Worm (Caenorhabditis elegans) whole organism, L2 larva: ENCODE data around the gene str-7.
A peak's percentile ranks its signal among the peaks of the same experiment; 100 is the strongest.

Source experiments
- R02D3.7 ChIP-seq: fragments of 150-350 bp; optimal IDR thresholded peaks from 2 replicates; lab custom pipeline; 2014; ENCODE audit warnings: missing biosample characterization, missing genetic modification characterization
- alr-1 ChIP-seq: fragments of 150-350 bp; optimal IDR thresholded peaks from 2 replicates; lab custom pipeline; 2014; ENCODE audit warnings: missing biosample characterization, missing genetic modification characterization
- aly-2 ChIP-seq: fragments of 150-350 bp; optimal IDR thresholded peaks from 2 replicates; lab custom pipeline; 2014; ENCODE audit warnings: missing biosample characterization, missing genetic modification characterization
- ama-1 ChIP-seq: fragments of 150-350 bp; optimal IDR thresholded peaks from 2 replicates; lab custom pipeline; 2018; ENCODE audit warnings: inconsistent platforms
- ceh-16 ChIP-seq: fragments of 150-350 bp; optimal IDR thresholded peaks from 2 replicates; lab custom pipeline; 2014; ENCODE audit warnings: missing biosample characterization, missing genetic modification characterization
- crh-2 ChIP-seq: sonication (generic microtip); optimal IDR thresholded peaks from 2 replicates; lab custom pipeline; 2017; ENCODE audit warnings: missing biosample characterization, missing genetic modification characterization
- dmd-4 ChIP-seq: sonication (generic microtip); optimal IDR thresholded peaks from 2 replicates; lab custom pipeline; 2017; ENCODE audit warnings: missing biosample characterization, missing genetic modification characterization
- elt-1 ChIP-seq: fragments of 150-350 bp; optimal IDR thresholded peaks from 2 replicates; lab custom pipeline; 2014; ENCODE audit warnings: missing biosample characterization, missing genetic modification characterization
- fos-1 ChIP-seq: fragments of 150-350 bp; optimal IDR thresholded peaks from 2 replicates; lab custom pipeline; 2014; ENCODE audit warnings: missing biosample characterization, missing genetic modification characterization
- gmeb-1 ChIP-seq: fragments of 150-350 bp; optimal IDR thresholded peaks from 2 replicates; lab custom pipeline; 2014; ENCODE audit warnings: missing biosample characterization, missing genetic modification characterization
- lin-11 ChIP-seq: fragments of 150-350 bp; sonication (generic microtip); optimal IDR thresholded peaks from 2 replicates; lab custom pipeline; 2014; ENCODE audit warnings: missing biosample characterization, missing genetic modification characterization, inconsistent platforms, mixed read lengths
- lsy-2 ChIP-seq, 2 experiments: fragments of 150-350 bp in 1 of 2; sonication (generic microtip) in 1 of 2; optimal IDR thresholded peaks; 2 replicates each; lab custom pipeline; 2014 to 2017; ENCODE audit warnings: missing biosample characterization in 2 of 2, missing genetic modification characterization in 2 of 2
- mab-5 ChIP-seq: fragments of 150-350 bp; optimal IDR thresholded peaks from 2 replicates; lab custom pipeline; 2014; ENCODE audit warnings: missing biosample characterization, missing genetic modification characterization
- mbf-1 ChIP-seq: sonication (generic microtip); optimal IDR thresholded peaks from 2 replicates; lab custom pipeline; 2017; ENCODE audit warnings: missing biosample characterization, missing genetic modification characterization
- nhr-10 ChIP-seq: sonication (generic microtip); optimal IDR thresholded peaks from 2 replicates; lab custom pipeline; 2017; ENCODE audit warnings: missing biosample characterization, missing genetic modification characterization
- nhr-12 ChIP-seq: fragments of 150-350 bp; optimal IDR thresholded peaks from 2 replicates; lab custom pipeline; 2014; ENCODE audit warnings: missing biosample characterization, missing genetic modification characterization
- nhr-129 ChIP-seq: fragments of 150-350 bp; optimal IDR thresholded peaks from 2 replicates; lab custom pipeline; 2014; ENCODE audit warnings: missing biosample characterization, missing genetic modification characterization
- nhr-21 ChIP-seq: fragments of 150-350 bp; optimal IDR thresholded peaks from 2 replicates; lab custom pipeline; 2014; ENCODE audit warnings: missing biosample characterization, missing genetic modification characterization
- nhr-23 ChIP-seq: fragments of 150-350 bp; optimal IDR thresholded peaks from 2 replicates; lab custom pipeline; 2014; ENCODE audit warnings: missing biosample characterization, missing genetic modification reagents, missing genetic modification characterization
- nhr-237 ChIP-seq: fragments of 150-350 bp; optimal IDR thresholded peaks from 2 replicates; lab custom pipeline; 2014; ENCODE audit warnings: missing biosample characterization, missing genetic modification characterization
- nhr-25 ChIP-seq: fragments of 150-350 bp; sonication (generic microtip); optimal IDR thresholded peaks from 3 replicates; lab custom pipeline; 2014; ENCODE audit warnings: missing biosample characterization, missing genetic modification characterization
- nhr-6 ChIP-seq: fragments of 150-350 bp; optimal IDR thresholded peaks from 2 replicates; lab custom pipeline; 2014; ENCODE audit warnings: missing biosample characterization, missing genetic modification characterization
- nhr-77 ChIP-seq: fragments of 150-350 bp; optimal IDR thresholded peaks from 2 replicates; lab custom pipeline; 2014; ENCODE audit warnings: missing biosample characterization, missing genetic modification characterization
- sem-4 ChIP-seq: fragments of 150-350 bp; optimal IDR thresholded peaks from 2 replicates; lab custom pipeline; 2014; ENCODE audit warnings: missing biosample characterization, missing genetic modification reagents, missing genetic modification characterization
- skn-1 ChIP-seq: sonication (generic microtip); optimal IDR thresholded peaks from 2 replicates; lab custom pipeline; 2017; ENCODE audit warnings: missing biosample characterization, missing genetic modification characterization
- sma-3 ChIP-seq: sonication (generic microtip); optimal IDR thresholded peaks from 2 replicates; lab custom pipeline; 2016; ENCODE audit warnings: missing genetic modification reagents, missing genetic modification characterization, missing compliant biosample characterization
- sma-9 ChIP-seq, 2 experiments: fragments of 150-350 bp in 1 of 2; sonication (generic microtip) in 1 of 2; optimal IDR thresholded peaks; 2 replicates each; lab custom pipeline; 2014 to 2016; ENCODE audit warnings: missing genetic modification characterization in 2 of 2, mild to moderate bottlenecking in 1 of 2, missing biosample characterization in 1 of 2, missing compliant biosample characterization in 1 of 2, missing genetic modification reagents in 1 of 2, moderate library complexity in 1 of 2
- snpc-4 ChIP-seq: fragments of 150-350 bp; optimal IDR thresholded peaks from 2 replicates; lab custom pipeline; 2014; ENCODE audit warnings: missing biosample characterization, missing genetic modification characterization
- unc-55 ChIP-seq: fragments of 150-350 bp; sonication (generic microtip); optimal IDR thresholded peaks from 3 replicates; lab custom pipeline; 2014; ENCODE audit warnings: missing biosample characterization, missing genetic modification reagents, missing genetic modification characterization
- unc-62 ChIP-seq: fragments of 150-350 bp; optimal IDR thresholded peaks from 2 replicates; lab custom pipeline; 2014; ENCODE audit warnings: missing biosample characterization, missing genetic modification reagents, missing genetic modification characterization
- zag-1 ChIP-seq: fragments of 150-350 bp; optimal IDR thresholded peaks from 2 replicates; lab custom pipeline; 2014; ENCODE audit warnings: missing biosample characterization, missing genetic modification characterization
- ztf-1 ChIP-seq: fragments of 200-800 bp; sonication (Bioruptor generic); conservative IDR thresholded peaks from 2 replicates; pipeline ENCODE4 v1.3.6; 2022; ENCODE audit warnings: missing genetic modification characterization, missing compliant biosample characterization
- ztf-11 ChIP-seq: sonication (generic microtip); optimal IDR thresholded peaks from 2 replicates; lab custom pipeline; 2017; ENCODE audit warnings: missing biosample characterization, missing genetic modification characterization

str-7 gene

DNA sequence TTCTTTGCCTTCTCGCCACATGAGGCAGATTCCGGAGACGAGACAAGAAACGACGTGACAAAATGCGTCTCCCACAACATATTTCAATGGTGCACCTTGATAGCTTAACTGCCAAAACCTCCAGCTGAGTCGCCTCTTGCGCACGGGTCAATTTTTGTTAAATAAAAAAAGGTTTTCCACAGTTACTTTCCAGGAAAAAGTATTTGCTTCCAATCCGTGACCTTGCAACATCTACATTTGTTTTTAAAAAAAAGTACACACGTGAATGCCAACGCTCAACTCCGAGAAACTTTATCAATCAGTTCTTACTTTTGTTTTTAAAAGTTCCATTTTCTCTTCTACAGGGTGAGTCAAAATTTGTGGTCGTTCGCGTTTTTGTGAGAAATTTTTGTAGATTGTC, 5.1 kb downstream of the str-7 start, which contains the start of gene F22B8.7:
Gene F22B8.7, plus strand, starts transcription at position 301 of the 400 bp plus-strand sequence.
- TF ChIP-seq ama-1 (lab: Kevin White, UChicago) (no peak), lsy-2 (tag; optimal IDR thresholded peaks at IDR 0.05; lab: Kevin White, UChicago) (no peak), unc-55 (GFP tag; lab: Kevin White, UChicago) (no peak), unc-62 (GFP tag; lab: Kevin White, UChicago) (no peak), sem-4 (tag; lab: Kevin White, UChicago) (no peak), snpc-4 (no peak), aly-2 (tag; lab: Kevin White, UChicago) (no peak), elt-1 (no peak), ceh-16 (tag; lab: Kevin White, UChicago) (no peak), zag-1 (tag; lab: Kevin White, UChicago) (no peak), nhr-77 (no peak), fos-1 (tag; lab: Kevin White, UChicago) (no peak), nhr-10 (tag; lab: Kevin White, UChicago) (no peak), R02D3.7 (no peak), sma-3 (GFP tag; lab: Kevin White, UChicago) (no peak), nhr-129 (tag; lab: Kevin White, UChicago) (no peak)

ce11 chrV:16090685-16091084, 8.7 kb downstream of the str-7 start, which contains the start of gene F22B8.3:
F22B8.3 (plus strand) TSS chrV:16090985.
- no peak for TF ChIP-seq nhr-21 (tag; lab: Kevin White, UChicago)
- TF ChIP-seq ztf-11 = no peak
- no peak for TF ChIP-seq unc-55 (GFP tag; lab: Kevin White, UChicago)
- TF ChIP-seq nhr-25 (tag; lab: Kevin White, UChicago) = no peak
- no peak for TF ChIP-seq nhr-129 (tag; lab: Kevin White, UChicago)
- no peak for TF ChIP-seq alr-1 (tag; lab: Kevin White, UChicago)
- no peak for TF ChIP-seq skn-1
- no peak for TF ChIP-seq sem-4 (tag; lab: Kevin White, UChicago)
- TF ChIP-seq dmd-4 (tag; lab: Kevin White, UChicago) = no peak
- no peak for TF ChIP-seq lin-11
- no peak for TF ChIP-seq ama-1 (lab: Kevin White, UChicago)
- no peak for TF ChIP-seq gmeb-1
- TF ChIP-seq nhr-12 (tag; lab: Kevin White, UChicago) = no peak
- TF ChIP-seq aly-2 (tag; lab: Kevin White, UChicago) = no peak
- no peak for TF ChIP-seq crh-2 (tag; lab: Kevin White, UChicago)
- TF ChIP-seq nhr-237 (tag; lab: Kevin White, UChicago) = no peak

ce11 chrV:16080678-16081077, 18.7 kb downstream of the str-7 start:
- TF ChIP-seq sma-3 (GFP tag; lab: Kevin White, UChicago) = no peak
- TF ChIP-seq unc-55 (GFP tag; lab: Kevin White, UChicago) = no peak
- no peak for TF ChIP-seq mab-5
- TF ChIP-seq nhr-6 (tag; lab: Kevin White, UChicago) = no peak
- no peak for TF ChIP-seq sma-9 (GFP tag; optimal IDR thresholded peaks at IDR 0.05; lab: Kevin White, UChicago)
- no peak for TF ChIP-seq sma-9 (tag; optimal IDR thresholded peaks at IDR 0.05; lab: Kevin White, UChicago)
- TF ChIP-seq mbf-1 (tag; lab: Kevin White, UChicago) = no peak
- no peak for TF ChIP-seq nhr-23 (tag; lab: Kevin White, UChicago)
- TF ChIP-seq gmeb-1 = no peak
- no peak for TF ChIP-seq alr-1 (tag; lab: Kevin White, UChicago)
- TF ChIP-seq aly-2 (tag; lab: Kevin White, UChicago) = no peak
- TF ChIP-seq zag-1 (tag; lab: Kevin White, UChicago) = no peak
- TF ChIP-seq ztf-1 (GFP tag; lab: Robert Waterston, UW) = no peak

ce11 chrV:16080039-16080438, 19.3 kb downstream of the str-7 start:
- TF ChIP-seq fos-1 (tag; lab: Kevin White, UChicago) = peak; percentile 69
- TF ChIP-seq elt-1 = no peak
- TF ChIP-seq dmd-4 (tag; lab: Kevin White, UChicago) = no peak
- TF ChIP-seq sma-9 (GFP tag; optimal IDR thresholded peaks at IDR 0.05; lab: Kevin White, UChicago) = peak; percentile 57
- TF ChIP-seq sma-9 (tag; optimal IDR thresholded peaks at IDR 0.05; lab: Kevin White, UChicago) = no peak

- TF ChIP-seq fos-1 (tag; lab: Kevin White, UChicago) (peak; percentile 30), nhr-129 (tag; lab: Kevin White, UChicago) (no peak)
These were observed 24.1 kb downstream of the str-7 start, which contains the start of the genes F14H3.12 and srj-29 for ce11 chrV:16075250-16075709. F14H3.12 (minus strand) TSS chrV:16075323. srj-29 (plus strand) TSS chrV:16075659.
